Worm (Caenorhabditis elegans): Measurements from ENCODE around the gene syp-1.

syp-1 gene

ce11 chrV:16447735-16448134 lies 43.7 kb downstream of the syp-1 start, which contains the start of gene T08G3.13:
Gene T08G3.13 (plus strand): TSS chrV:16448035.
- TF ChIP-seq sea-2 (GFP tag; optimal IDR thresholded peaks at IDR 0.05) (no peak), skn-1 (tag; optimal IDR thresholded peaks at IDR 0.05) (no peak), pha-4 (tag; optimal IDR thresholded peaks at IDR 0.05) (no peak), nhr-23 (tag; optimal IDR thresholded peaks at IDR 0.05) (no peak), unc-62 (GFP tag; optimal IDR thresholded peaks at IDR 0.05) (no peak), nhr-237 (tag; optimal IDR thresholded peaks at IDR 0.05) (no peak), mml-1 (tag; optimal IDR thresholded peaks at IDR 0.05) (no peak), nhr-67 (tag; optimal IDR thresholded peaks at IDR 0.05) (no peak), ztf-4 (tag; optimal IDR thresholded peaks at IDR 0.05) (no peak), elt-2 (tag; optimal IDR thresholded peaks at IDR 0.05) (no peak), eor-1 (tag; optimal IDR thresholded peaks at IDR 0.05) (no peak), unc-39 (tag; optimal IDR thresholded peaks at IDR 0.05) (no peak), hmg-11 (tag; optimal IDR thresholded peaks at IDR 0.05) (no peak), lin-39 (tag; optimal IDR thresholded peaks at IDR 0.05) (no peak), nhr-77 (tag; optimal IDR thresholded peaks at IDR 0.05) (no peak), mdl-1 (tag; optimal IDR thresholded peaks at IDR 0.05) (no peak), fkh-2 (tag; optimal IDR thresholded peaks at IDR 0.05) (no peak), nhr-28 (tag; optimal IDR thresholded peaks at IDR 0.05) (no peak), nhr-76 (tag; optimal IDR thresholded peaks at IDR 0.05) (no peak), fkh-10 (GFP tag; optimal IDR thresholded peaks at IDR 0.05) (no peak)

- no peak for TF ChIP-seq elt-2 (tag; optimal IDR thresholded peaks at IDR 0.05)
- TF ChIP-seq ceh-16 (tag; optimal IDR thresholded peaks at IDR 0.05): no peak
- no peak for TF ChIP-seq fos-1 (tag; optimal IDR thresholded peaks at IDR 0.05)
- no peak for TF ChIP-seq nhr-28 (tag; optimal IDR thresholded peaks at IDR 0.05)
- no peak for TF ChIP-seq ceh-82 (tag; optimal IDR thresholded peaks at IDR 0.05)
- no peak for TF ChIP-seq ama-1 (optimal IDR thresholded peaks at IDR 0.05)
- TF ChIP-seq nhr-11 (tag; optimal IDR thresholded peaks at IDR 0.05): no peak
- no peak for TF ChIP-seq pqm-1 (tag; optimal IDR thresholded peaks at IDR 0.05)
Observed at ce11 chrV:16455065-16455464, 51.0 kb downstream of the syp-1 start, which contains the start of gene str-14. Gene str-14 (minus strand): TSS chrV:16455165.
